Worm (Caenorhabditis elegans) whole organism, L1 larva: Measurements from ENCODE around the gene oac-23.

Experiments used
- C16A3.4 ChIP-seq: fragments of 150-350 bp; optimal IDR thresholded peaks from 2 replicates; lab custom pipeline; 2014; ENCODE audit warnings: missing biosample characterization, missing genetic modification characterization
- C34B4.2 ChIP-seq: sonication (generic microtip); optimal IDR thresholded peaks from 2 replicates; lab custom pipeline; 2017; ENCODE audit warnings: mild to moderate bottlenecking, missing genetic modification characterization, missing compliant biosample characterization
- Y116A8C.19 ChIP-seq: sonication (generic microtip); optimal IDR thresholded peaks from 2 replicates; lab custom pipeline; 2016; ENCODE audit warnings: missing compliant biosample characterization, missing genetic modification characterization, borderline replicate concordance
- blmp-1 ChIP-seq: fragments of 150-350 bp; optimal IDR thresholded peaks from 2 replicates; lab custom pipeline; 2014; ENCODE audit warnings: missing biosample characterization, missing genetic modification characterization
- ceh-88 ChIP-seq: fragments of 200-800 bp; sonication (Bioruptor generic); IDR thresholded peaks from 2 replicates; pipeline ENCODE4 v1.3.6; 2022; ENCODE audit warnings: missing genetic modification characterization, missing compliant biosample characterization
- ces-1 ChIP-seq: fragments of 150-350 bp; optimal IDR thresholded peaks from 2 replicates; lab custom pipeline; 2014; ENCODE audit warnings: missing biosample characterization, missing genetic modification reagents, missing genetic modification characterization
- efl-3 ChIP-seq: fragments of 200-800 bp; sonication (Bioruptor generic); optimal IDR thresholded peaks from 2 replicates; lab custom pipeline; 2018; ENCODE audit warnings: mild to moderate bottlenecking, missing genetic modification characterization, missing compliant biosample characterization
- egl-27 ChIP-seq, 2 experiments: fragments of 150-350 bp in 1 of 2; sonication (generic microtip); optimal IDR thresholded peaks; 3 replicates each; lab custom pipeline; 2017 to 2018; ENCODE audit warnings: missing biosample characterization in 2 of 2, missing genetic modification characterization in 2 of 2, missing genetic modification reagents in 2 of 2
- elt-2 ChIP-seq: sonication (generic microtip); optimal IDR thresholded peaks from 2 replicates; lab custom pipeline; 2016; ENCODE audit warnings: missing genetic modification characterization, mild to moderate bottlenecking, inconsistent platforms, missing compliant biosample characterization, missing genetic modification reagents
- elt-3 ChIP-seq, 6 experiments: fragments of 150-350 bp in 1 of 6; sonication (generic microtip); optimal IDR thresholded peaks; 2 replicates each; lab custom pipeline; 2017 to 2018; ENCODE audit warnings: missing biosample characterization in 6 of 6, missing genetic modification characterization in 6 of 6, inconsistent platforms in 1 of 6
- ets-5 ChIP-seq: fragments of 200-800 bp; sonication (Bioruptor generic); IDR thresholded peaks from 2 replicates; pipeline ENCODE4 v1.3.6; 2022; ENCODE audit warnings: missing genetic modification characterization, missing compliant biosample characterization
- fkh-10 ChIP-seq: sonication (generic microtip); optimal IDR thresholded peaks from 2 replicates; lab custom pipeline; 2017; ENCODE audit warnings: missing biosample characterization, missing genetic modification reagents, missing genetic modification characterization
- fkh-4 ChIP-seq: sonication (generic microtip); optimal IDR thresholded peaks from 2 replicates; lab custom pipeline; 2016; ENCODE audit warnings: missing compliant biosample characterization, missing genetic modification characterization, borderline replicate concordance
- fos-1 ChIP-seq: fragments of 150-350 bp; optimal IDR thresholded peaks from 2 replicates; lab custom pipeline; 2014; ENCODE audit warnings: missing biosample characterization, missing genetic modification characterization
- irx-1 ChIP-seq: sonication (generic microtip); optimal IDR thresholded peaks from 2 replicates; lab custom pipeline; 2016; ENCODE audit warnings: missing genetic modification characterization, missing compliant biosample characterization
- jun-1 ChIP-seq: fragments of 150-350 bp; optimal IDR thresholded peaks from 2 replicates; lab custom pipeline; 2014; ENCODE audit warnings: missing biosample characterization, missing genetic modification reagents, missing genetic modification characterization
- lin-14 ChIP-seq: fragments of 200-800 bp; sonication (Bioruptor generic); optimal IDR thresholded peaks from 2 replicates; lab custom pipeline; 2018; ENCODE audit warnings: mild to moderate bottlenecking, missing genetic modification characterization, moderate library complexity, missing compliant biosample characterization
- lin-35 ChIP-seq, 2 experiments: fragments of 150-350 bp; optimal IDR thresholded peaks; 2 replicates each; lab custom pipeline; 2014; ENCODE audit warnings: missing biosample characterization in 2 of 2, missing genetic modification characterization in 2 of 2, missing genetic modification reagents in 2 of 2
- lir-3 ChIP-seq: sonication (generic microtip); optimal IDR thresholded peaks from 2 replicates; lab custom pipeline; 2016; ENCODE audit warnings: mild to moderate bottlenecking, missing genetic modification characterization, moderate library complexity, missing compliant biosample characterization; ENCODE audit not compliant: poor library complexity
- mab-9 ChIP-seq: fragments of 200-800 bp; sonication (Bioruptor generic); IDR thresholded peaks from 2 replicates; pipeline ENCODE4 v1.3.6; 2022; ENCODE audit warnings: missing genetic modification reagents, missing genetic modification characterization, missing compliant biosample characterization
- nhr-12 ChIP-seq: sonication (generic microtip); optimal IDR thresholded peaks from 2 replicates; lab custom pipeline; 2017; ENCODE audit warnings: missing biosample characterization, missing genetic modification characterization
- nhr-28 ChIP-seq: fragments of 150-350 bp; optimal IDR thresholded peaks from 2 replicates; lab custom pipeline; 2014; ENCODE audit warnings: missing biosample characterization, missing genetic modification characterization
- nhr-47 ChIP-seq: sonication (generic microtip); optimal IDR thresholded peaks from 2 replicates; lab custom pipeline; 2016; ENCODE audit warnings: mild to moderate bottlenecking, missing genetic modification characterization, moderate library complexity, missing compliant biosample characterization
- nhr-71 ChIP-seq: sonication (generic microtip); optimal IDR thresholded peaks from 2 replicates; lab custom pipeline; 2016; ENCODE audit warnings: mild to moderate bottlenecking, missing genetic modification characterization, moderate library complexity, missing compliant biosample characterization
- nhr-76 ChIP-seq: sonication (generic microtip); optimal IDR thresholded peaks from 2 replicates; lab custom pipeline; 2017; ENCODE audit warnings: missing biosample characterization, missing genetic modification characterization
- nhr-85 ChIP-seq: sonication (generic microtip); peaks from one replicate; lab custom pipeline; 2016; ENCODE audit warnings: missing genetic modification characterization, inconsistent platforms, missing compliant biosample characterization
- nhr-90 ChIP-seq: sonication (generic microtip); optimal IDR thresholded peaks from 2 replicates; lab custom pipeline; 2016; ENCODE audit warnings: mild to moderate bottlenecking, missing genetic modification characterization, missing compliant biosample characterization; ENCODE audit not compliant: poor library complexity
- pag-3 ChIP-seq: sonication (generic microtip); optimal IDR thresholded peaks from 2 replicates; lab custom pipeline; 2017; ENCODE audit warnings: missing genetic modification characterization, mild to moderate bottlenecking, missing compliant biosample characterization, antibody characterized with exemption, borderline replicate concordance; ENCODE audit not compliant: insufficient read depth
- pax-3 ChIP-seq: fragments of 200-800 bp; sonication (Bioruptor generic); optimal IDR thresholded peaks from 2 replicates; lab custom pipeline; 2018; ENCODE audit warnings: mild to moderate bottlenecking, missing genetic modification characterization, moderate library complexity, missing compliant biosample characterization
- pqm-1 ChIP-seq: sonication (generic microtip); optimal IDR thresholded peaks from 3 replicates; lab custom pipeline; 2017; ENCODE audit warnings: missing biosample characterization, missing genetic modification characterization
- rnt-1 ChIP-seq: sonication (generic microtip); optimal IDR thresholded peaks from 2 replicates; lab custom pipeline; 2016; ENCODE audit warnings: mild to moderate bottlenecking, missing genetic modification characterization, moderate library complexity, missing compliant biosample characterization
- snu-23 ChIP-seq: sonication (generic microtip); optimal IDR thresholded peaks from 2 replicates; lab custom pipeline; 2016; ENCODE audit warnings: missing genetic modification characterization, missing compliant biosample characterization
- sptf-1 ChIP-seq: fragments of 150-350 bp; optimal IDR thresholded peaks from 2 replicates; lab custom pipeline; 2014; ENCODE audit warnings: missing biosample characterization, missing genetic modification characterization
- unc-86 ChIP-seq: sonication (generic microtip); optimal IDR thresholded peaks from 2 replicates; lab custom pipeline; 2016; ENCODE audit warnings: missing genetic modification characterization, missing compliant biosample characterization
- vab-15 ChIP-seq: sonication (generic microtip); optimal IDR thresholded peaks from 2 replicates; lab custom pipeline; 2017; ENCODE audit warnings: missing genotype, mild to moderate bottlenecking, missing genetic modification characterization, missing compliant biosample characterization
- xbp-1 ChIP-seq: sonication (generic microtip); optimal IDR thresholded peaks from 2 replicates; lab custom pipeline; 2016; ENCODE audit warnings: missing genetic modification characterization, missing compliant biosample characterization

oac-23 gene

ce11 chrIV:3919506-3919905 lies 38.3 kb downstream of the oac-23 start, which contains the start of gene srz-19:
srz-19 (plus strand) TSS chrIV:3919806.
- TF ChIP-seq efl-3, result no peak
- TF ChIP-seq lin-35 (GFP tag; optimal IDR thresholded peaks at IDR 0.05; lab: Kevin White, UChicago), result no peak
- no peak for TF ChIP-seq lir-3
- TF ChIP-seq fkh-10 (GFP tag; lab: Kevin White, UChicago), result no peak
- no peak for TF ChIP-seq lin-14 (GFP tag; lab: Kevin White, UChicago)
- TF ChIP-seq pag-3 (tag; lab: Kevin White, UChicago), result no peak
- no peak for TF ChIP-seq rnt-1 (tag; lab: Kevin White, UChicago)
- TF ChIP-seq nhr-85 (tag; lab: Kevin White, UChicago), result no peak
- TF ChIP-seq xbp-1 (tag; lab: Kevin White, UChicago), result no peak
- TF ChIP-seq nhr-71 (tag; lab: Kevin White, UChicago), result no peak
- no peak for TF ChIP-seq egl-27 (tag; optimal IDR thresholded peaks at IDR 0.05; lab: Kevin White, UChicago)
- TF ChIP-seq mab-9 (GFP tag; lab: Robert Waterston, UW), result no peak
- no peak for TF ChIP-seq blmp-1 (tag; lab: Kevin White, UChicago)
- no peak for TF ChIP-seq unc-86 (tag; lab: Kevin White, UChicago)
- no peak for TF ChIP-seq nhr-12
- no peak for TF ChIP-seq nhr-76 (tag; lab: Kevin White, UChicago)
- no peak for TF ChIP-seq nhr-28
- TF ChIP-seq fos-1 (tag; lab: Kevin White, UChicago), result no peak
- TF ChIP-seq ces-1 (GFP tag; lab: Kevin White, UChicago), result no peak
- no peak for TF ChIP-seq elt-2 (tag; lab: Kevin White, UChicago)

DNA sequence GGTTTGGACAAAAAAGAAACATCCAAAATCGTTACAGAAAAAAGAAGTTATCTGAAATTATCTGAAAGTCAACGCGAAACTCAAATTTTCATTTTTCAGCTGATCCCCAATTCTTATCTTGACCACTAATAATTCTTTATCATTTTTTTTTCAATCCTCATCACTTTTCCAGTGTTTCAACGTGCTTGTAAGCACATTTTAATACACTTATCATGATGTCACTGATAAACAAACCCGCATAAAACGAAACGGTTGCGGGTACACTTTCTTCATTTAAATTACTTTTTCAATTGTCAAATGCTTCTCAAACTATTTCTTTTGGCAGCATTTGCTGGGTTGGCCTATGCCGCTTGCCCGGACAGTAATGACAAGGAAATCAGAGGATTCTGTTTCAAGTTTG lies 40.7 kb downstream of the oac-23 start, which contains the start of gene clec-67:
TSS of gene clec-67 (plus strand) at position 268 of the 400 bp plus-strand sequence.
- no peak for TF ChIP-seq Y116A8C.19 (tag; lab: Kevin White, UChicago)
- TF ChIP-seq ets-5 (GFP tag; lab: Robert Waterston, UW), result no peak
- TF ChIP-seq elt-3 (tag; optimal IDR thresholded peaks at IDR 0.05; lab: Kevin White, UChicago), result no peak
- TF ChIP-seq nhr-76 (tag; lab: Kevin White, UChicago), result no peak
- TF ChIP-seq nhr-90, result no peak
- no peak for TF ChIP-seq nhr-12
- TF ChIP-seq nhr-47 (tag; lab: Kevin White, UChicago), result no peak
- TF ChIP-seq pax-3 (tag; lab: Kevin White, UChicago), result no peak
- TF ChIP-seq C16A3.4 (tag; lab: Kevin White, UChicago), result no peak
- TF ChIP-seq sptf-1 (tag; lab: Kevin White, UChicago), result no peak
- TF ChIP-seq ceh-88 (GFP tag; lab: Robert Waterston, UW), result no peak
- TF ChIP-seq pqm-1 (tag; lab: Kevin White, UChicago), result peak; percentile 21
- no peak for TF ChIP-seq unc-86 (tag; lab: Kevin White, UChicago)
- TF ChIP-seq lin-35 (GFP tag; optimal IDR thresholded peaks at IDR 0.05; lab: Kevin White, UChicago), result no peak
- TF ChIP-seq irx-1, result no peak
- TF ChIP-seq elt-2 (tag; lab: Kevin White, UChicago), result peak; percentile 94

- TF ChIP-seq fkh-4 (tag; lab: Kevin White, UChicago), result no peak
- no peak for TF ChIP-seq nhr-71 (tag; lab: Kevin White, UChicago)
- no peak for TF ChIP-seq snu-23
- TF ChIP-seq elt-2 (tag; lab: Kevin White, UChicago), result no peak
- no peak for TF ChIP-seq nhr-90
- no peak for TF ChIP-seq ces-1 (GFP tag; lab: Kevin White, UChicago)
- no peak for TF ChIP-seq C34B4.2 (tag; lab: Kevin White, UChicago)
- TF ChIP-seq vab-15 (tag; lab: Kevin White, UChicago), result no peak
- no peak for TF ChIP-seq nhr-12
- no peak for TF ChIP-seq nhr-85 (tag; lab: Kevin White, UChicago)
- no peak for TF ChIP-seq jun-1 (tag; lab: Kevin White, UChicago)
- TF ChIP-seq mab-9 (GFP tag; lab: Robert Waterston, UW), result no peak
Observed at ce11 chrIV:3926117-3926516, 44.9 kb downstream of the oac-23 start, which contains the start of gene clec-68. clec-68 (plus strand) TSS chrIV:3926417.
